Worm (Caenorhabditis elegans): Measurements from ENCODE around the gene alh-13.

DNA sequence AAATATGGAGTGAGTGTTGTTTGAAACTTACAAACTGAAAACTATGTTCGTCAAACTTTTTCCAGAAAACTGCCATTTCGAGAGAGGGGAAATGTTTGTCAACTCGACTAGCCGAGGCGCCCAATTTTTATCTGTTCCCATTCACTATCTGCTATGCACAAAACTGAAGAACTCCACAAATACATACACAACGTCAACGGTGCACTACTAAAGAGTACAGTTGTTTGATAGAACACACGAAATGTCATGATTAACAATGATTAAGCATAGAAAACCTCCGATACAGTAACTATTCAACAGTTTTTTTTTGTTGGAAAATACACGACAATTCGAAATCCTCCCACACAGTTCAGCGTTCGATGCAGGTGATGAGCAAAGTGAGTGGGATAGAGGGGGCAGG lies 37.3 kb downstream of the alh-13 start:
- no peak for TF ChIP-seq ama-1 (optimal IDR thresholded peaks at IDR 0.05)
- TF ChIP-seq mbf-1 (tag; optimal IDR thresholded peaks at IDR 0.05) = no peak
- TF ChIP-seq nhr-77 (tag; optimal IDR thresholded peaks at IDR 0.05) = no peak

All from whole organism, L2 larva.